Worm (Caenorhabditis elegans) whole organism, dauer: ENCODE results near the gene nhr-41.

ENCODE experiments used
- unc-62 ChIP-seq: sonication (generic microtip); optimal IDR thresholded peaks from 2 replicates; lab custom pipeline; 2017; ENCODE audit warnings: missing biosample characterization, missing genetic modification reagents, missing genetic modification characterization

nhr-41 gene

DNA sequence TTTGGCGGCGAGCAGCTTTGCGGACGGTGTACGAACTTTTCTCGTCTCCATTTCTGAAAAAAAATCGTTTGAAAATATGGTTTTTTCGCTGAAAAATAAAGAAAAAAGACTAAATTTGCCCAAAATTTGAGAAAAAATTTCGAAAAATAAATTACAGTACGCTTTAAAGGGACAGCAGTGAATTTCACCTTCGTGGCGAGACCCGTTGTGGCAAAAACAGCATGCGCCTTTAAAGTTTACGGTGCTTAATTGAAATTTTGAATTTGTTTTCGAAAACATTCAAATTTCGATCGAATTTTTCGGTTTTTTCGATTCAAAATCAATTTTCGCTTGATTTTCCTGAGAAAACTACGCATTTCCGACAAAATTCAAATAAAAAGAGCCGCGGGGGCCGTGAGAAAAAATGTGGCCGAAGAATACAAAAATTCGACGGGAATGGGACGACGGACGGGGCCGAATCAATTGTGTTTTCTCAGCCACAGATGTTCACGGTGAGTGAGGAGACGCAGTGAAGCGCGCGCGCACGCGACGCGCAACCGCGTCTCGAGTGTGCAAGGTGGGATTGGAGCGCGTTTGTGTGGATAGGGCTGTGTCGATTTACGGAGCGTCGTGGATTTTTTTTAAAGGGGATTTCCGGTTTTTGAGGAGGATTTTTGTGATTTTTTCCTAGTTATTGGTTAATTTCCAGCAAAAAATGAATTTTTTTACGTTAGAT is 33.9 kb downstream of the nhr-41 start, which contains the start of gene Y77E11A.7:
Gene Y77E11A.7, minus strand, starts transcription at position 55 of the 715 bp plus-strand sequence.
- no peak for TF ChIP-seq unc-62 (GFP tag; lab: Kevin White, UChicago)

DNA sequence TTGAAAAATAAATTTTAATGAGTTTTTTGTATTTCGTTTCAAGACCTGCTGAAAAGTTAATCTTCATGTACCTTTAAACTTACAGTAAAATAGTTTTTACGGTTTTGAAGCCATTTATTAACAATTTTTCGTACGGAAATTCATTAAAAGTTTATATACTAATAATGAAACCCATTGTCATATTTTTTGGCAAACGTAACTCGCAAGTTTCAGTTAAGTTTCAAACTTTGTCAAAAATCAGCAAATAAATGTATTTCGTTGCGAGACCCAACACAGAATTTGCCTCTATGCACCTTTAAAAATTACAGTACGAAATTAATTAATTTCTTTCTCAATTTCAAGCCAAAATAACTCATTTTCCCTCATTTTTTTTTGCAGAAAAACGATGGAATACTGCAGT is 34.6 kb downstream of the nhr-41 start, which contains the start of gene jtr-1:
Gene jtr-1, plus strand, starts transcription at position 327 of the 400 bp plus-strand sequence.
- no peak for TF ChIP-seq unc-62 (GFP tag; lab: Kevin White, UChicago)

DNA sequence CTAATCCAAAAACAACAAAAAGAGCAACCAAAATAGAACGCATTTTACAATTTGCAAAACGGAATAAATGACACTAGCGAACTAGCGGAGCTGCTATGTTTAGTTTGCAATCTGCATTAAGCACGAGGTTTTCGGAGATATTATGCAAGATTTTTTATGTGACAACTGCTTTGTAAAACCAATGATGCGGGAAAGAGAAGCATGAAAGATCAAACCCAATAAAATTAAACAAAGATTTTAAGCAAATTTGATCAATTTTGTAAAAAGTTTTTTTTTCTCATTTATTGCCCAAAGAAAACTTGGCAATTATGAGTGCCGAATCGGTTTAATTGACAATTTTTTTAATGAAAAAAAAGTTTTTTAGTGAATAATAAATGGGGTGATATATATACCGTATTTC is 38.9 kb downstream of the nhr-41 start, which contains the start of gene Y77E11A.8:
Gene Y77E11A.8, minus strand, starts transcription at position 101 of the 400 bp plus-strand sequence.
- no peak for TF ChIP-seq unc-62 (GFP tag; lab: Kevin White, UChicago)

DNA sequence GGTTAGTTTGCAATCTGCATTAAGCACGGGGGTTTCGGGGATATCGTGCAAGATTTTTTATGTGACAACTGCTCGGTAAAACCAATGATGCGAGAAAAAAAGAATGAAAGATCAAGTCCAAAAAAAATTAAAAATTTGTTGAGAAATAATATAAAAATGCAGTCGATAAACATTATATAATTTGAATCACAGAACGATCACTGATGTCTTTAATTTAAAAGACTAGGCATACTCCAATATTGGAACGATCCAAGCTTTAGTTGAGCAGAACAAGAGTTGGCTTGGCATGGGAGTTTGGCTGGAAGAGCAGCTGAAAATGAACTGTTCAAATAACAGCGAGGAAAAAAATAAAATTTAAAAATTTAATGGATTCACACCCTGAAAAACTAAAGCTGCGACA is 41.3 kb downstream of the nhr-41 start, which contains the start of gene clec-171:
Gene clec-171, minus strand, starts transcription at position 101 of the 400 bp plus-strand sequence.
- no peak for TF ChIP-seq unc-62 (GFP tag; lab: Kevin White, UChicago)

DNA sequence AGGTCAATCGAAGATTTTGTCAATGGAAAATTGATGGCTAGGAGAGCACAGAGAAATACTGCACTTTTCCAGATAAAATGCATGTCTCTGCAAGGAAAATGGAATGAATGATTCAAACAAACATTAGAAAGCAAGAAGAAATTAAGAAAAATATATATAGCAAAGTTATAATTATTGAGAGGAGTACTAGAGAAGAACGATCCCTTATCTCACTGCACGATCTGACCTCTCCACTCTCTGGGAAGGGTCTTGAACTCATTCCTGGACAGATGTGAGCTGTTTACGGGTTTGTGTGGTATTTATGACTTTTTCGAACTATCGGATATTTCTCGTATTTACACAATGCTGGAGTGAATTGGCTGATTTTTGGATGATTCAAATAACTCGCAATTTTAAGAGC is 44.2 kb downstream of the nhr-41 start, which contains the start of gene Y77E11A.23:
Gene Y77E11A.23, minus strand, starts transcription at position 107 of the 400 bp plus-strand sequence.
- TF ChIP-seq unc-62 (GFP tag; lab: Kevin White, UChicago) = no peak

DNA sequence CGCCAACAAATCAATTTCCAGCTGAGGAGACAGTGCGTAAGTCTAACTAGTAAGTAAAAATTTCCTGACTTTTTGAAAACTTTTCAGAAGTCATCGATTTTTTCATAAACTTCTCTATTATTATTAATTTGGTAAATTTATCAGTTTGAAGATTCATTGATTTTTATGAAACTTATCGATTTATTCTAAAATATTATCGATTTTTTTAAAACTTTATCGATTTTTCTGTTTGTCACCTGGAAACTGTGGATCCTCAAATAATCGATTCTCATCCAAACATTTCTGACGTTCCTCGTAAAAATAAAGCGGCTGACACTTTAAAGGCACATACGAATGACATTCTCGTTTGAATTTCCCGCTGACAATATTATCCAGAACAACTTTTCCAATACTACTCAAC is 48.0 kb downstream of the nhr-41 start:
- TF ChIP-seq unc-62 (GFP tag; lab: Kevin White, UChicago) = no peak

DNA sequence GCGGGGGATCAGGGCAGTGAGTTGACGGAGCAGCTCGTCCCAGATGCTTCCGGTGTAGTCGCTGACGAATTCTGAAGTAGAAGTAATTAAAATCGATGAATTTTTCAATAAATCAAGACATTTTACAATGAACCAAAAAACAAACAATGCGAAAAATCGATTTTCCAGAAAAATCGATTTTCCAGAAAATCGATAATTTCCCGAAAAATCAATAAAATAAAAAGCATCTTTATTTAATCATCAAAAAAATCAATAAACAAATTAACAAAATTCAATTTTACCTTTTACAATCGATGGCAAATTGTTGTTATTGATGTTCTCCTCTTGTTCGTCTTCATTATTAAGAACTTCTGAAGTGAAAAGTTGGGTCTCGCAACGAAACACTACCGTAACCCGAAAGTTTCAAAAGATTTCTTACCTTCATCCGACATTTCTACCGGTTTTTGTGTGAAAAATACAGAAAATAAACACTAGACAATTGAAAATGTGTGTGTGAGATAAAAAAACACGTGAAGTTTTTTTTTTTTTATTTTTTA is 48.6 kb downstream of the nhr-41 start, which contains the start of gene clp-6:
Gene clp-6, minus strand, starts transcription at position 486 of the 536 bp plus-strand sequence.
- no peak for TF ChIP-seq unc-62 (GFP tag; lab: Kevin White, UChicago)

DNA sequence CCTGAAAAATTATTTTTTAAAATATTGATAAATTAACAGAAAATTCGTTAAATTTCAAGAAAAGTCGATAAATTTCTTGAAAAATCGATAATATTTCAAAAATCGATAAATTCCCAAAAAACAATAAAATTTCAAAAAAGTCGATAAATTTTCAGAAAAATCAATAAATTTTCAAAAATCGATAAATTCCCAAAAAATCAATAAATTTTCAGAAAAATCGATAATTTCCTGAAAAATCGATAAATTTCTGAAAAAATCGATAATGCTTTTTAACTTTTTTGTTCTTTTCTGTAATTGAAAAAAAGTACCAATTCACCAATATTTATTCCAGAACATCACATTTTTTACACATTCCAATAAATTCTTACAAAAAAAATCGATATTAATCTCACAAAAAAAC is 49.1 kb downstream of the nhr-41 start:
- no peak for TF ChIP-seq unc-62 (GFP tag; lab: Kevin White, UChicago)

DNA sequence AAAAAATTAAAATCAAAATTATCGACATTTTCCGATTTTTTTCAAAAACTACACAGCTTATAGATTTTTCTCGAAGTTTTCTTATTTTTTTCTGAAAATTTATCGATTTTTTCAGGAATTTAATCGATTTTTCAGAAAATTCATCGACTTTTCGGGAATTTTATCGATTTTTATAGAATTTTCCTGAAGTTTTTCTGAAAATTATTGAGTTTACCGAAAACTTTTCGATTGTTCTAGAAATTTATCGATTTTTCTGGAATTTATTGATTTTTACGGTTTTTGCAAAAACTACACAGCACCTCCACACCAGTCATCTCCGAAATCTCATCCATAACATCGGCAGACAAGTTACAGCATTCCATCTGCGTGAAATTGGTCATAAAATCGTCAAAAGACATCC is 51.6 kb downstream of the nhr-41 start:
- no peak for TF ChIP-seq unc-62 (GFP tag; lab: Kevin White, UChicago)

DNA sequence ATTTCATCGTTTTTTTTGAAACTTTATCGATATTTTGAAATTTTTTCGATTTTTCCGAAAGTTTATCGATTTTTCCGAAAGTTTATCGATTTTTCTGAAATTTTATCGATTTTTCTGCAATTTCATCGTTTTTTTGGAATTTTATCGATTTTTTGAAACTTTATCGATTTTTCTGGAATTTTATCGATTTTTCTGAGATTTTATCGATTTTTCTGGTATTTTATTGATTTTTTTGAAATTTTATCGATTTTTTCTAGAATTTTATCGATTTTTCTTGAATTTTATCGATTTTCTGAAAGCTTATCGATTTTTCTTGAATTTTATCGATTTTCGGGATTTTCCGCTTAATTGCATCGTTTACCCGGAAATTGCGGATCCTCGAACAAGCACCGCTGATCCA is 57.5 kb downstream of the nhr-41 start:
- no peak for TF ChIP-seq unc-62 (GFP tag; lab: Kevin White, UChicago)

DNA sequence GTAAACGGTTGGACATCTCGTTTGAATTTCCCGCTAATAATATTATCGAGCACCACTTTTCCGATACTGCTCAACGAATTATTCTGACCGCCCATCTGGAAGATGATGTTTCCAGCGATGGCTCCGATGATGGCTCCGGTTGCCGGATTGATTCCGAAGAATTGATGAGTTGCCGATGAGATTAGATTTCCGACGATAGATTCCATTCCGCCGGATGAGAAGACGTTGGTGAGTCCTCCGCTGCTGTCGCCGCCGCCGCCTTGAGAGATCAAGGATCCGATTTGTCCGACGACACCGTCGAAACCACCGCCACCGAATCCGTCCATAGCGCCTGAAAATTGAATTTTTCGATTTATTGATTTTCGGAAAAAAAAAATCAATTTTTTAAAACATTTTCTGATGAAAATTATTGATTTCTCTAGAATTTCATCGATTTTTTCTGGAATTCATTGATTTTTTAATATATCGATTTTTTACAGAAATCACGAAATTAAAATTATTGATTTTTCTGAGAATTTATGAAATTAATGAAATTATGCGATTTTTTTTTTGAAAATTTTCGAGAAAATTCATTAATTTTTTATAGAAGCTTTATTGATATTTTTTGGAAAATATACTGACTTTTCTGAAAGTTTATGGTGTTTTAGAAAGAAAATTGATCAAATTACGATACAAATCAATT is 58.1 kb downstream of the nhr-41 start:
- TF ChIP-seq unc-62 (GFP tag; lab: Kevin White, UChicago) = no peak

DNA sequence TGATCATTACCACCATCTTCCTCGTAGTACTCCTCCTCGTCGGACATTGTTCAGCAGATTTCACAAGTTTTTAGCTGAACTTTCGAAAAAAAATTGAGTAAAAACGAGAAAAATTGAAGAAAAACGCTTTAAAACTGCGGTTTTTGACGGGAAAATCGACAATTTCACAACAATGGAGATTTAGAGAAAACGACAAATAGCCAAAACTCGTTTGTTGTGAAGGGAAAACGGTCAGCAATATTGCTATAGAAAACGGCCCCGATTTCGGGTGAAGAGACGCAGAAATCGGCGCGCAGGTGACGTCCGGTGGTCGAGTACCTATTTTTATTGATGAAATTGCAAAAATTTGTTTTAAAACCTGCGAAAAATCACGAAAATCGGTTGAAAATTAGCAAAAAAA is 59.9 kb downstream of the nhr-41 start, which contains the start of gene clp-7:
Gene clp-7, minus strand, starts transcription at position 47 of the 400 bp plus-strand sequence.
- TF ChIP-seq unc-62 (GFP tag; lab: Kevin White, UChicago) = no peak
